Worm (Caenorhabditis elegans): ENCODE results near the gene F36G9.3.

ce11 chrV:15921102-15921501 lies 36.1 kb upstream of the F36G9.3 start, which contains the start of gene cdr-1:
- no peak for TF ChIP-seq nhr-10 (tag; optimal IDR thresholded peaks at IDR 0.05)
- TF ChIP-seq snpc-4 (tag; optimal IDR thresholded peaks at IDR 0.05): no peak
- no peak for TF ChIP-seq elt-1 (tag; optimal IDR thresholded peaks at IDR 0.05)
- no peak for TF ChIP-seq ama-1 (optimal IDR thresholded peaks at IDR 0.05)
- TF ChIP-seq elt-3 (tag; optimal IDR thresholded peaks at IDR 0.05): no peak
- no peak for TF ChIP-seq Y55F3AM.14 (GFP tag; optimal IDR thresholded peaks at IDR 0.05)
- TF ChIP-seq ceh-16 (tag; optimal IDR thresholded peaks at IDR 0.05): no peak
- TF ChIP-seq dmd-4 (tag; optimal IDR thresholded peaks at IDR 0.05): no peak
- TF ChIP-seq nhr-11 (tag; optimal IDR thresholded peaks at IDR 0.05): no peak
- no peak for TF ChIP-seq unc-55 (GFP tag; optimal IDR thresholded peaks at IDR 0.05)
- TF ChIP-seq R02D3.7 (tag; optimal IDR thresholded peaks at IDR 0.05): no peak
- TF ChIP-seq zag-1 (tag; optimal IDR thresholded peaks at IDR 0.05): no peak
- no peak for TF ChIP-seq nhr-12 (tag; optimal IDR thresholded peaks at IDR 0.05)
